Fruit fly (Drosophila melanogaster) whole organism, embryonic: ENCODE measurements around the gene CG6254.

Experiments used
- Aef1 ChIP-seq: fragments of 200-800 bp; sonication (Bioruptor generic); IDR thresholded peaks from 3 replicates; pipeline ENCODE4 v1.3.6; 2022; ENCODE audit warnings: missing biosample characterization, missing genetic modification characterization
- Atf3 ChIP-seq: fragments of 200-800 bp; sonication (Bioruptor generic); optimal IDR thresholded peaks from 3 replicates; lab custom pipeline; 2016; ENCODE audit warnings: missing biosample characterization, missing genetic modification characterization
- BtbVII ChIP-seq: fragments of 200-800 bp; sonication (Bioruptor generic); optimal IDR thresholded peaks from 3 replicates; lab custom pipeline; 2017; ENCODE audit warnings: missing biosample characterization, mild to moderate bottlenecking, missing genetic modification characterization
- CG1024 ChIP-seq: fragments of 200-800 bp; sonication (Bioruptor generic); IDR thresholded peaks from 2 replicates; pipeline ENCODE4 v1.3.6; 2022; ENCODE audit warnings: missing biosample characterization, missing genetic modification characterization
- CG10654 ChIP-seq: fragments of 200-800 bp; sonication (Bioruptor generic); optimal IDR thresholded peaks from 2 replicates; lab custom pipeline; 2016; ENCODE audit warnings: missing biosample characterization, missing genetic modification characterization
- CG11398 ChIP-seq: fragments of 200-800 bp; sonication (Bioruptor generic); optimal IDR thresholded peaks from 2 replicates; lab custom pipeline; 2016; ENCODE audit warnings: missing biosample characterization, missing genetic modification characterization
- CG12071 ChIP-seq: fragments of 200-800 bp; sonication (Bioruptor generic); optimal IDR thresholded peaks from 3 replicates; lab custom pipeline; 2018; ENCODE audit warnings: missing biosample characterization, mild to moderate bottlenecking, missing genetic modification characterization
- CG1233 ChIP-seq: fragments of 200-800 bp; sonication (Bioruptor generic); optimal IDR thresholded peaks from 4 replicates; lab custom pipeline; 2018; ENCODE audit warnings: missing biosample characterization, mild to moderate bottlenecking, missing genetic modification characterization
- CG12391 ChIP-seq: fragments of 200-800 bp; sonication (Bioruptor generic); optimal IDR thresholded peaks from 3 replicates; lab custom pipeline; 2018; ENCODE audit warnings: missing biosample characterization, mild to moderate bottlenecking, missing genetic modification characterization, moderate library complexity
- CG13624 ChIP-seq: fragments of 200-800 bp; sonication (Bioruptor generic); optimal IDR thresholded peaks from 2 replicates; lab custom pipeline; 2016; ENCODE audit warnings: missing biosample characterization, missing genetic modification characterization
- CG13775 ChIP-seq: fragments of 200-800 bp; sonication (Bioruptor generic); optimal IDR thresholded peaks from 3 replicates; lab custom pipeline; 2017; ENCODE audit warnings: missing biosample characterization, mild to moderate bottlenecking, missing genetic modification characterization
- CG15269 ChIP-seq: fragments of 200-800 bp; sonication (Bioruptor generic); optimal IDR thresholded peaks from 2 replicates; lab custom pipeline; 2018; ENCODE audit warnings: missing biosample characterization, mild to moderate bottlenecking, missing genetic modification characterization, moderate library complexity
- CG1603 ChIP-seq: fragments of 200-800 bp; sonication (Bioruptor generic); optimal IDR thresholded peaks from 2 replicates; lab custom pipeline; 2019; ENCODE audit warnings: missing biosample characterization, mild to moderate bottlenecking, missing genetic modification characterization, moderate library complexity
- CG18011 ChIP-seq: fragments of 200-800 bp; sonication (Bioruptor generic); optimal IDR thresholded peaks from 2 replicates; lab custom pipeline; 2017; ENCODE audit warnings: missing biosample characterization, missing genetic modification characterization, mild to moderate bottlenecking, moderate library complexity, missing genotype
- CG18599 ChIP-seq: fragments of 200-800 bp; sonication (Bioruptor generic); optimal IDR thresholded peaks from 3 replicates; lab custom pipeline; 2017; ENCODE audit warnings: missing biosample characterization, missing genetic modification characterization, mild to moderate bottlenecking, moderate library complexity, missing genetic modification reagents
- CG32532 ChIP-seq: fragments of 200-800 bp; sonication (Bioruptor generic); IDR thresholded peaks from 2 replicates; pipeline ENCODE4 v1.3.6; 2022; ENCODE audit warnings: missing biosample characterization, missing genetic modification characterization
- CG32767 ChIP-seq: fragments of 200-800 bp; sonication (Bioruptor generic); IDR thresholded peaks from 2 replicates; pipeline ENCODE4 v1.3.6; 2022; ENCODE audit warnings: missing biosample characterization, missing genetic modification characterization
- CG33557 ChIP-seq: fragments of 200-800 bp; sonication (Bioruptor generic); optimal IDR thresholded peaks from 2 replicates; lab custom pipeline; 2019; ENCODE audit warnings: missing biosample characterization, mild to moderate bottlenecking, missing genetic modification characterization, moderate library complexity
- CG4282 ChIP-seq: fragments of 200-800 bp; sonication (Bioruptor generic); optimal IDR thresholded peaks from 2 replicates; lab custom pipeline; 2016; ENCODE audit warnings: missing biosample characterization, missing genetic modification characterization
- CG7987 ChIP-seq: fragments of 200-800 bp; sonication (Bioruptor generic); optimal IDR thresholded peaks from 2 replicates; lab custom pipeline; 2018; ENCODE audit warnings: missing biosample characterization, mild to moderate bottlenecking, missing genetic modification characterization, moderate library complexity
- CG8359 ChIP-seq: fragments of 200-800 bp; sonication (Bioruptor generic); optimal IDR thresholded peaks from 2 replicates; lab custom pipeline; 2017; ENCODE audit warnings: missing biosample characterization, mild to moderate bottlenecking, missing genetic modification characterization, borderline replicate concordance
- CG8388 ChIP-seq: fragments of 200-800 bp; sonication (Bioruptor generic); optimal IDR thresholded peaks from 2 replicates; lab custom pipeline; 2019; ENCODE audit warnings: missing biosample characterization, mild to moderate bottlenecking, missing genetic modification characterization, moderate library complexity
- CG9876 ChIP-seq: fragments of 200-800 bp; sonication (Bioruptor generic); optimal IDR thresholded peaks from 2 replicates; lab custom pipeline; 2016; ENCODE audit warnings: missing biosample characterization, missing genetic modification characterization
- CHES-1-like ChIP-seq: fragments of 200-800 bp; sonication (Bioruptor generic); optimal IDR thresholded peaks from 2 replicates; lab custom pipeline; 2016; ENCODE audit warnings: missing biosample characterization, missing genetic modification characterization
- D19A ChIP-seq: fragments of 200-800 bp; optimal IDR thresholded peaks from 3 replicates; lab custom pipeline; 2019; ENCODE audit warnings: missing biosample characterization, mild to moderate bottlenecking, missing genetic modification characterization, moderate library complexity
- GATAe ChIP-seq: fragments of 200-800 bp; sonication (Bioruptor generic); conservative IDR thresholded peaks from 2 replicates; pipeline ENCODE4 v1.3.6; 2022; ENCODE audit warnings: missing biosample characterization, missing genetic modification characterization
- HLHmδ ChIP-seq: fragments of 200-800 bp; sonication (Bioruptor generic); optimal IDR thresholded peaks from 2 replicates; lab custom pipeline; 2018; ENCODE audit warnings: missing biosample characterization, mild to moderate bottlenecking, missing genetic modification characterization, moderate library complexity
- Hand ChIP-seq: fragments of 200-800 bp; sonication (Bioruptor generic); optimal IDR thresholded peaks from 2 replicates; lab custom pipeline; 2017; ENCODE audit warnings: mild to moderate bottlenecking, missing biosample characterization, missing genetic modification reagents, missing genetic modification characterization
- Hmr ChIP-seq: fragments of 200-800 bp; sonication (Bioruptor generic); optimal IDR thresholded peaks from 3 replicates; lab custom pipeline; 2017; ENCODE audit warnings: mild to moderate bottlenecking, missing biosample characterization, missing genetic modification reagents, missing genetic modification characterization
- Hmx ChIP-seq: fragments of 200-800 bp; sonication (Bioruptor generic); optimal IDR thresholded peaks from 2 replicates; lab custom pipeline; 2016; ENCODE audit warnings: missing biosample characterization, missing genetic modification characterization
- MBD-R2 ChIP-seq: fragments of 200-800 bp; sonication (Bioruptor generic); IDR thresholded peaks from 2 replicates; pipeline ENCODE4 v1.3.6; 2022; ENCODE audit warnings: missing biosample characterization, missing genetic modification characterization
- PHDP ChIP-seq: fragments of 200-800 bp; sonication (Bioruptor generic); optimal IDR thresholded peaks from 3 replicates; lab custom pipeline; 2018; ENCODE audit warnings: missing biosample characterization, mild to moderate bottlenecking, missing genetic modification characterization, moderate library complexity
- Ravus ChIP-seq: fragments of 200-800 bp; sonication (Bioruptor generic); IDR thresholded peaks from 2 replicates; pipeline ENCODE4 v1.3.6; 2022; ENCODE audit warnings: missing biosample characterization, missing genetic modification characterization
- Sox102F ChIP-seq: fragments of 200-800 bp; sonication (Bioruptor generic); optimal IDR thresholded peaks from 2 replicates; lab custom pipeline; 2018; ENCODE audit warnings: missing biosample characterization, mild to moderate bottlenecking, missing genetic modification characterization, moderate library complexity
- Sry-β ChIP-seq: fragments of 200-800 bp; sonication (Bioruptor generic); optimal IDR thresholded peaks from 2 replicates; lab custom pipeline; 2018; ENCODE audit warnings: missing biosample characterization, mild to moderate bottlenecking, missing genetic modification characterization, moderate library complexity
- Trl ChIP-seq, 3 experiments: fragments of >200 bp in 2 of 3; fragments of 200-800 bp in 1 of 3; sonication (Bioruptor generic) in 1 of 3; optimal IDR thresholded peaks; 2 replicates in 1 of 3; 3 replicates in 2 of 3; lab custom pipeline; 2016 to 2017; ENCODE audit warnings: missing biosample characterization in 1 of 3, missing genetic modification characterization in 1 of 3
- ab ChIP-seq: fragments of 200-800 bp; sonication (Bioruptor generic); optimal IDR thresholded peaks from 2 replicates; lab custom pipeline; 2016; ENCODE audit warnings: missing biosample characterization, missing genetic modification characterization
- cad ChIP-seq: fragments of >200 bp; optimal IDR thresholded peaks from 2 replicates; lab custom pipeline; 2017; ENCODE audit warnings: missing biosample characterization, missing genetic modification characterization
- caup ChIP-seq: fragments of 200-800 bp; sonication (Bioruptor generic); optimal IDR thresholded peaks from 3 replicates; lab custom pipeline; 2017; ENCODE audit warnings: missing biosample characterization, mild to moderate bottlenecking, missing genetic modification characterization, moderate library complexity; ENCODE audit not compliant: severe bottlenecking
- dan ChIP-seq: fragments of 200-800 bp; sonication (Bioruptor generic); IDR thresholded peaks from 2 replicates; pipeline ENCODE4 v1.3.6; 2022; ENCODE audit warnings: missing biosample characterization, missing genetic modification characterization
- disco-r ChIP-seq: fragments of 200-800 bp; sonication (Bioruptor generic); optimal IDR thresholded peaks from 2 replicates; lab custom pipeline; 2016; ENCODE audit warnings: missing biosample characterization, missing genetic modification characterization
- emc ChIP-seq: fragments of 200-800 bp; sonication (Bioruptor generic); optimal IDR thresholded peaks from 2 replicates; lab custom pipeline; 2016; ENCODE audit warnings: missing biosample characterization, missing genetic modification characterization
- eyg ChIP-seq: fragments of 200-800 bp; sonication (Bioruptor generic); optimal IDR thresholded peaks from 3 replicates; lab custom pipeline; 2016; ENCODE audit warnings: missing biosample characterization, missing genetic modification characterization
- fru ChIP-seq: fragments of >200 bp; optimal IDR thresholded peaks from 2 replicates; lab custom pipeline; 2017
- hbn ChIP-seq: fragments of 200-800 bp; sonication (Bioruptor generic); IDR thresholded peaks from 2 replicates; pipeline ENCODE4 v1.3.6; 2022; ENCODE audit warnings: missing biosample characterization, missing genetic modification characterization; ENCODE audit not compliant: partially characterized antibody
- odd ChIP-seq: fragments of 200-800 bp; sonication (Bioruptor generic); optimal IDR thresholded peaks from 2 replicates; lab custom pipeline; 2017; ENCODE audit warnings: missing biosample characterization, mild to moderate bottlenecking, missing genetic modification characterization
- onecut ChIP-seq: fragments of 200-800 bp; sonication (Bioruptor generic); IDR thresholded peaks from 2 replicates; pipeline ENCODE4 v1.3.6; 2022; ENCODE audit warnings: missing biosample characterization, missing genetic modification characterization
- peb ChIP-seq: fragments of 200-800 bp; sonication (Bioruptor generic); IDR thresholded peaks from 2 replicates; pipeline ENCODE4 v1.3.6; 2022; ENCODE audit warnings: missing biosample characterization, missing genetic modification characterization
- pita ChIP-seq: fragments of 200-800 bp; sonication (Bioruptor generic); optimal IDR thresholded peaks from 2 replicates; lab custom pipeline; 2017; ENCODE audit warnings: missing biosample characterization, mild to moderate bottlenecking, missing genetic modification characterization
- tin ChIP-seq: fragments of 200-800 bp; sonication (Bioruptor generic); optimal IDR thresholded peaks from 3 replicates; lab custom pipeline; 2016; ENCODE audit warnings: missing biosample characterization, missing genetic modification characterization
- tx ChIP-seq: fragments of 200-800 bp; sonication (Bioruptor generic); optimal IDR thresholded peaks from 2 replicates; lab custom pipeline; 2016; ENCODE audit warnings: missing biosample characterization, missing genetic modification characterization
- vvl ChIP-seq: fragments of 200-800 bp; sonication (Bioruptor generic); IDR thresholded peaks from 2 replicates; pipeline ENCODE4 v1.3.6; 2022; ENCODE audit warnings: missing biosample characterization, missing genetic modification characterization

The CG6254 gene

dm6 chr3R:10185986-10186385 lies 24.9 kb upstream of the CG6254 start (continued):
- no peak for TF ChIP-seq HLHmδ (GFP tag; lab: Kevin White, UChicago)
- TF ChIP-seq onecut (GFP tag; lab: Robert Waterston, UW) = no peak
- TF ChIP-seq CG8388 (GFP tag; lab: Kevin White, UChicago) = no peak
- no peak for TF ChIP-seq Hand
- peak; percentile 17 for TF ChIP-seq PHDP
- no peak for TF ChIP-seq cad (GFP tag; lab: Kevin White, UChicago)
- no peak for TF ChIP-seq CG33557
- peak; percentile 58 for TF ChIP-seq CG12071 (GFP tag; lab: Kevin White, UChicago)
- no peak for TF ChIP-seq peb (GFP tag; lab: Robert Waterston, UW)
- peak; percentile 35 for TF ChIP-seq CG15269 (tag; lab: Kevin White, UChicago)
- TF ChIP-seq D19A (tag; lab: Kevin White, UChicago) = no peak
- no peak for TF ChIP-seq CG18011 (GFP tag; lab: Kevin White, UChicago)
- TF ChIP-seq tin = no peak
- peak; percentile 50 for TF ChIP-seq vvl
- no peak for TF ChIP-seq CG8359
- TF ChIP-seq Sox102F = no peak
- peak; percentile 36 for TF ChIP-seq odd (GFP tag; lab: Kevin White, UChicago)
- TF ChIP-seq CG32767 (GFP tag; lab: Robert Waterston, UW) = no peak
- TF ChIP-seq hbn (GFP tag; lab: Robert Waterston, UW) = no peak
- TF ChIP-seq Atf3 (GFP tag; lab: Kevin White, UChicago) = no peak
- TF ChIP-seq CG32532 (GFP tag; lab: Robert Waterston, UW) = no peak
- TF ChIP-seq GATAe = no peak
- no peak for TF ChIP-seq CG11398 (GFP tag; lab: Kevin White, UChicago)
- no peak for TF ChIP-seq Aef1
- peak; percentile 11 for TF ChIP-seq CG13624 (GFP tag; lab: Kevin White, UChicago)
- TF ChIP-seq CG10654 (GFP tag; lab: Kevin White, UChicago) = no peak
- no peak for TF ChIP-seq Hmx (GFP tag; lab: Kevin White, UChicago)
- TF ChIP-seq ab (GFP tag; lab: Kevin White, UChicago) = no peak
- TF ChIP-seq CG9876 (GFP tag; lab: Kevin White, UChicago) = no peak
- TF ChIP-seq disco-r (GFP tag; lab: Kevin White, UChicago) = no peak
- peak; percentile 16 for TF ChIP-seq CG18599 (GFP tag; lab: Kevin White, UChicago)
- peak; percentile 46 for TF ChIP-seq caup (GFP tag; lab: Kevin White, UChicago)
- no peak for TF ChIP-seq pita (GFP tag; lab: Kevin White, UChicago)
- no peak for TF ChIP-seq fru (lab: Kevin White, UChicago)
- TF ChIP-seq CG12391 (tag; lab: Kevin White, UChicago) = no peak
- TF ChIP-seq dan = no peak
- TF ChIP-seq MBD-R2 (GFP tag; lab: Robert Waterston, UW) = no peak
- no peak for TF ChIP-seq eyg (GFP tag; lab: Kevin White, UChicago)
- TF ChIP-seq Trl (optimal IDR thresholded peaks at IDR 0.05; lab: Kevin White, UChicago) = no peak
- TF ChIP-seq Trl (GFP tag; optimal IDR thresholded peaks at IDR 0.05; lab: Kevin White, UChicago) = no peak
- TF ChIP-seq CG1603 (tag; lab: Kevin White, UChicago) = no peak
- TF ChIP-seq CG13775 = no peak
- no peak for TF ChIP-seq CG1024 (GFP tag; lab: Robert Waterston, UW)
- peak; percentile 50 for TF ChIP-seq CG7987
- TF ChIP-seq BtbVII = no peak
- TF ChIP-seq Hmr (GFP tag; lab: Kevin White, UChicago) = peak; percentile 32
- no peak for TF ChIP-seq Sry-β (GFP tag; lab: Kevin White, UChicago)
- TF ChIP-seq CG4282 (GFP tag; lab: Kevin White, UChicago) = no peak
- no peak for TF ChIP-seq CHES-1-like (GFP tag; lab: Kevin White, UChicago)
- TF ChIP-seq tx = no peak
- TF ChIP-seq Ravus (GFP tag; lab: Robert Waterston, UW) = no peak
- peak; percentile 14 for TF ChIP-seq CG1233 (GFP tag; lab: Kevin White, UChicago)
- TF ChIP-seq emc (GFP tag; lab: Kevin White, UChicago) = no peak
